Fruit fly (Drosophila melanogaster): Measurements from ENCODE around the gene CG2926.

Gene CG2926

DNA sequence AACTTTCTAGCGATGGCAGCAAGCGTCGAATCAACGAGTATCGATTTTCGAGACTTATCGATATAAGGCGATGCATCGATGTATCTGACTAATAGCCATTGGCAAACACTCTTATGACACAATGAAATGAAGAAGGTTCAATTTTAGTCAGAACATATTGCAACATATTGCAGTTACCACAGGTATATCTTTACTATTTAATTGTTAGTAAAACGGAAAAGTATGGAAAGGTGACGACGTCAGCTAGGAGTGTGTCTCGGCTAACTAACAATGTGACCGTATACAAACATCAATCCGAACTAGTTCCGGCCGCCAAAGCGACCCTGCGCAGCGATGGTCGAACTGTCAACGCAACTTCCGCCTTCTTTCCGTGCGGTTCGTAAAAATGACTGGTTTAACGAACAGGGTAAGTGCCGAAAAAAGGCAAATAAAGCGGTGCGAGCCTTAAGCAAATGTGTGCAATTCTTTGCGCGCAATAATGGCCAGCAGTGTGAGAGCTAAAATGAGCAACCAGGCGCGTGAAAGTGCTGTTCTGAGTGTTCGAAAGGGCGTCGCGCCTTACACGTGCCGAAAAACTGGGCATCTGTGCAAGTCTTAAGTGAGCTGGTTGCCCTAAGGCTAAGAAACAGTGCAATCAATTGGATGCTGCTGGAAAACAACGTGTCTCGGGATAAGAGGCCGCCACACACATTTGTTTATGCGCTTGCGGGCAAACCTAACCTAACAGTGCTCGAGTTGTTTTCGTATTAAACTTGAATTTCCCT is 36.1 kb upstream of the CG2926 start, which contains the start of the genes Dph4, Spec2 and RpL13A (continued):
- TF ChIP-seq ash1 (GFP tag; optimal IDR thresholded peaks at IDR 0.05): peak; percentile 98
- no peak for TF ChIP-seq dati (GFP tag; IDR thresholded peaks at IDR 0.05)
- TF ChIP-seq psq (GFP tag; optimal IDR thresholded peaks at IDR 0.05): peak; percentile 81
- TF ChIP-seq CG4617 (GFP tag; optimal IDR thresholded peaks at IDR 0.05; ENCODE audit: borderline replicate concordance): peak; percentile 83
- peak; percentile 75 for TF ChIP-seq CG4820 (GFP tag; optimal IDR thresholded peaks at IDR 0.05)
- TF ChIP-seq CG6854 (GFP tag; optimal IDR thresholded peaks at IDR 0.05): peak; percentile 95
- peak; percentile 91 for TF ChIP-seq CG17385 (GFP tag; optimal IDR thresholded peaks at IDR 0.05)
- TF ChIP-seq tio (GFP tag; optimal IDR thresholded peaks at IDR 0.05): no peak
- no peak for TF ChIP-seq CG2199 (GFP tag; IDR thresholded peaks at IDR 0.05)
- peak; percentile 98 for TF ChIP-seq Mes4 (GFP tag; optimal IDR thresholded peaks at IDR 0.05)
- peak; percentile 71 for TF ChIP-seq CG2120 (GFP tag; optimal IDR thresholded peaks at IDR 0.05)
- TF ChIP-seq sc (optimal IDR thresholded peaks at IDR 0.05): no peak
- peak; percentile 86 for TF ChIP-seq sc (GFP tag; optimal IDR thresholded peaks at IDR 0.05)
- no peak for TF ChIP-seq CG43689 (GFP tag; IDR thresholded peaks at IDR 0.05)
- peak; percentile 90 for TF ChIP-seq crc (GFP tag; optimal IDR thresholded peaks at IDR 0.05)
- peak; percentile 97 for TF ChIP-seq B-H2 (GFP tag; optimal IDR thresholded peaks at IDR 0.05)
- peak; percentile 90 for TF ChIP-seq CG10267 (tag; optimal IDR thresholded peaks at IDR 0.05)
- no peak for TF ChIP-seq Ada2b (GFP tag; IDR thresholded peaks at IDR 0.05)
- TF ChIP-seq CG11504 (tag; optimal IDR thresholded peaks at IDR 0.05): no peak
- TF ChIP-seq tap (tag; optimal IDR thresholded peaks at IDR 0.05): peak; percentile 69
- TF ChIP-seq oc (tag; optimal IDR thresholded peaks at IDR 0.05): peak; percentile 80
- TF ChIP-seq Lim3 (GFP tag; IDR thresholded peaks at IDR 0.05): no peak

dm6 chr3R:5622985-5623630 is 34.9 kb upstream of the CG2926 start:
- no peak for TF ChIP-seq hb (GFP tag; IDR thresholded peaks at IDR 0.05; ENCODE audit: partially characterized antibody)
- peak; percentile 85 for TF ChIP-seq CG18599 (GFP tag; optimal IDR thresholded peaks at IDR 0.05)
- peak; percentile 62 for TF ChIP-seq schlank (tag; optimal IDR thresholded peaks at IDR 0.05)
- peak; percentile 70 for TF ChIP-seq Max (GFP tag; optimal IDR thresholded peaks at IDR 0.05)
- no peak for TF ChIP-seq D19B (GFP tag; optimal IDR thresholded peaks at IDR 0.05)
- TF ChIP-seq CG8281 (tag; optimal IDR thresholded peaks at IDR 0.05): peak; percentile 64
- peak; percentile 83 for TF ChIP-seq fd102C (GFP tag; optimal IDR thresholded peaks at IDR 0.05)
- no peak for TF ChIP-seq E2f2 (GFP tag; IDR thresholded peaks at IDR 0.05)
- peak; percentile 91 for TF ChIP-seq CG3407 (GFP tag; optimal IDR thresholded peaks at IDR 0.05)
- TF ChIP-seq CG18262 (tag; optimal IDR thresholded peaks at IDR 0.05): peak; percentile 64
- peak; percentile 63 for TF ChIP-seq Ets97D (GFP tag; optimal IDR thresholded peaks at IDR 0.05)
- peak; percentile 19 for TF ChIP-seq Myb (GFP tag; optimal IDR thresholded peaks at IDR 0.05)
- no peak for TF ChIP-seq wor (GFP tag; IDR thresholded peaks at IDR 0.05)
- no peak for TF ChIP-seq Abd-B (GFP tag; optimal IDR thresholded peaks at IDR 0.05)
- TF ChIP-seq NC2β (GFP tag; optimal IDR thresholded peaks at IDR 0.05): peak; percentile 85
- no peak for TF ChIP-seq CG2129 (GFP tag; IDR thresholded peaks at IDR 0.05; ENCODE audit: partially characterized antibody)
- TF ChIP-seq CG13894 (tag; optimal IDR thresholded peaks at IDR 0.05): peak; percentile 77
- TF ChIP-seq crp (GFP tag; optimal IDR thresholded peaks at IDR 0.05): peak; percentile 64 to 88
- peak; percentile 64 for TF ChIP-seq dmrt11E (tag; optimal IDR thresholded peaks at IDR 0.05)
- peak; percentile 90 for TF ChIP-seq CG10543 (GFP tag; optimal IDR thresholded peaks at IDR 0.05)
- peak; percentile 88 for TF ChIP-seq Vsx1 (GFP tag; optimal IDR thresholded peaks at IDR 0.05)
- no peak for TF ChIP-seq gsb (GFP tag; IDR thresholded peaks at IDR 0.05)
- TF ChIP-seq zen2 (GFP tag; IDR thresholded peaks at IDR 0.05; ENCODE audit: partially characterized antibody): no peak
- peak; percentile 86 for TF ChIP-seq CG9727 (GFP tag; optimal IDR thresholded peaks at IDR 0.05)
- peak; percentile 8 for TF ChIP-seq CG3995 (GFP tag; optimal IDR thresholded peaks at IDR 0.05)
- TF ChIP-seq bigmax (GFP tag; optimal IDR thresholded peaks at IDR 0.05): peak; percentile 62
